Worm (Caenorhabditis elegans) whole organism, L1 larva: ENCODE measurements around the gene srh-28.

Experiments used
- C04F5.9 ChIP-seq: sonication (generic microtip); optimal IDR thresholded peaks from 2 replicates; lab custom pipeline; 2016; ENCODE audit warnings: missing genetic modification characterization, missing compliant biosample characterization
- F16B12.6 ChIP-seq: fragments of 150-350 bp; optimal IDR thresholded peaks from 2 replicates; lab custom pipeline; 2014; ENCODE audit warnings: missing biosample characterization, missing genetic modification characterization
- aha-1 ChIP-seq: fragments of 150-350 bp; optimal IDR thresholded peaks from 2 replicates; lab custom pipeline; 2014; ENCODE audit warnings: missing biosample characterization, missing genetic modification characterization
- alr-1 ChIP-seq: fragments of 200-800 bp; sonication (Bioruptor generic); optimal IDR thresholded peaks from 2 replicates; lab custom pipeline; 2018; ENCODE audit warnings: borderline replicate concordance, mild to moderate bottlenecking, missing genetic modification characterization, missing compliant biosample characterization
- ama-1 ChIP-seq: fragments of 150-350 bp; optimal IDR thresholded peaks from 2 replicates; lab custom pipeline; 2014
- blmp-1 ChIP-seq: fragments of 150-350 bp; optimal IDR thresholded peaks from 2 replicates; lab custom pipeline; 2014; ENCODE audit warnings: missing biosample characterization, missing genetic modification characterization
- ceh-82 ChIP-seq, 3 experiments: fragments of 150-350 bp in 1 of 3; sonication (generic microtip) in 2 of 3; optimal IDR thresholded peaks; 2 replicates each; lab custom pipeline; 2014 to 2017; ENCODE audit warnings: missing biosample characterization in 3 of 3, missing genetic modification characterization in 3 of 3
- ceh-88 ChIP-seq: fragments of 200-800 bp; sonication (Bioruptor generic); IDR thresholded peaks from 2 replicates; pipeline ENCODE4 v1.3.6; 2022; ENCODE audit warnings: missing genetic modification characterization, missing compliant biosample characterization
- dsc-1 ChIP-seq: sonication (generic microtip); optimal IDR thresholded peaks from 2 replicates; lab custom pipeline; 2016; ENCODE audit warnings: mild to moderate bottlenecking, missing genetic modification characterization, missing compliant biosample characterization
- efl-1 ChIP-seq, 4 experiments: fragments of 150-350 bp; optimal IDR thresholded peaks in 3 of 4; peaks in 1 of 4; 1 replicate in 1 of 4; 2 replicates in 3 of 4; lab custom pipeline; 2014; ENCODE audit warnings: missing biosample characterization in 2 of 4, missing genetic modification characterization in 2 of 4, missing genetic modification reagents in 2 of 4
- efl-3 ChIP-seq: fragments of 200-800 bp; sonication (Bioruptor generic); optimal IDR thresholded peaks from 2 replicates; lab custom pipeline; 2018; ENCODE audit warnings: mild to moderate bottlenecking, missing genetic modification characterization, missing compliant biosample characterization
- elt-2 ChIP-seq: sonication (generic microtip); optimal IDR thresholded peaks from 2 replicates; lab custom pipeline; 2016; ENCODE audit warnings: missing genetic modification characterization, mild to moderate bottlenecking, inconsistent platforms, missing compliant biosample characterization, missing genetic modification reagents
- elt-3 ChIP-seq, 6 experiments: fragments of 150-350 bp in 1 of 6; sonication (generic microtip); optimal IDR thresholded peaks; 2 replicates each; lab custom pipeline; 2017 to 2018; ENCODE audit warnings: missing biosample characterization in 6 of 6, missing genetic modification characterization in 6 of 6, inconsistent platforms in 1 of 6
- fkh-10 ChIP-seq: sonication (generic microtip); optimal IDR thresholded peaks from 2 replicates; lab custom pipeline; 2017; ENCODE audit warnings: missing biosample characterization, missing genetic modification reagents, missing genetic modification characterization
- fkh-8 ChIP-seq: sonication (generic microtip); optimal IDR thresholded peaks from 2 replicates; lab custom pipeline; 2016; ENCODE audit warnings: mild to moderate bottlenecking, missing genetic modification characterization, missing compliant biosample characterization
- hlh-17 ChIP-seq: fragments of 200-800 bp; sonication (Bioruptor generic); optimal IDR thresholded peaks from 2 replicates; lab custom pipeline; 2018; ENCODE audit warnings: missing genetic modification characterization, mild to moderate bottlenecking, missing compliant biosample characterization, moderate library complexity, borderline replicate concordance
- isw-1 ChIP-seq: fragments of 200-800 bp; sonication (Bioruptor generic); IDR thresholded peaks from 2 replicates; pipeline ENCODE4 v1.3.6; 2022; ENCODE audit warnings: missing genetic modification characterization, missing compliant biosample characterization
- lin-14 ChIP-seq: fragments of 200-800 bp; sonication (Bioruptor generic); optimal IDR thresholded peaks from 2 replicates; lab custom pipeline; 2018; ENCODE audit warnings: mild to moderate bottlenecking, missing genetic modification characterization, moderate library complexity, missing compliant biosample characterization
- lin-15B ChIP-seq: fragments of 150-350 bp; sonication (generic microtip); optimal IDR thresholded peaks from 3 replicates; lab custom pipeline; 2014; ENCODE audit warnings: missing biosample characterization, missing genetic modification characterization
- lin-35 ChIP-seq, 2 experiments: fragments of 150-350 bp; optimal IDR thresholded peaks; 2 replicates each; lab custom pipeline; 2014; ENCODE audit warnings: missing biosample characterization in 2 of 2, missing genetic modification characterization in 2 of 2, missing genetic modification reagents in 2 of 2
- mab-9 ChIP-seq: fragments of 200-800 bp; sonication (Bioruptor generic); IDR thresholded peaks from 2 replicates; pipeline ENCODE4 v1.3.6; 2022; ENCODE audit warnings: missing genetic modification reagents, missing genetic modification characterization, missing compliant biosample characterization
- mdl-1 ChIP-seq, 2 experiments: fragments of 150-350 bp; optimal IDR thresholded peaks; 2 replicates each; lab custom pipeline; 2014 to 2017; ENCODE audit warnings: missing biosample characterization in 2 of 2, missing genetic modification characterization in 2 of 2, inconsistent platforms in 1 of 2
- mef-2 ChIP-seq: fragments of 150-350 bp; optimal IDR thresholded peaks from 2 replicates; lab custom pipeline; 2014; ENCODE audit warnings: missing biosample characterization, missing genetic modification characterization
- mep-1 ChIP-seq: fragments of 150-350 bp; optimal IDR thresholded peaks from 2 replicates; lab custom pipeline; 2014; ENCODE audit warnings: missing biosample characterization, missing genetic modification characterization
- nhr-11 ChIP-seq: fragments of 150-350 bp; optimal IDR thresholded peaks from 2 replicates; lab custom pipeline; 2014; ENCODE audit warnings: missing biosample characterization, missing genetic modification characterization
- nhr-12 ChIP-seq: sonication (generic microtip); optimal IDR thresholded peaks from 2 replicates; lab custom pipeline; 2017; ENCODE audit warnings: missing biosample characterization, missing genetic modification characterization
- nhr-20 ChIP-seq: sonication (generic microtip); optimal IDR thresholded peaks from 2 replicates; lab custom pipeline; 2016; ENCODE audit warnings: mild to moderate bottlenecking, missing genetic modification characterization, missing compliant biosample characterization
- nhr-28 ChIP-seq: fragments of 150-350 bp; optimal IDR thresholded peaks from 2 replicates; lab custom pipeline; 2014; ENCODE audit warnings: missing biosample characterization, missing genetic modification characterization
- nhr-47 ChIP-seq: sonication (generic microtip); optimal IDR thresholded peaks from 2 replicates; lab custom pipeline; 2016; ENCODE audit warnings: mild to moderate bottlenecking, missing genetic modification characterization, moderate library complexity, missing compliant biosample characterization
- nhr-71 ChIP-seq: sonication (generic microtip); optimal IDR thresholded peaks from 2 replicates; lab custom pipeline; 2016; ENCODE audit warnings: mild to moderate bottlenecking, missing genetic modification characterization, moderate library complexity, missing compliant biosample characterization
- nhr-77 ChIP-seq: fragments of 150-350 bp; optimal IDR thresholded peaks from 2 replicates; lab custom pipeline; 2014; ENCODE audit warnings: missing biosample characterization, missing genetic modification characterization
- pqm-1 ChIP-seq: sonication (generic microtip); optimal IDR thresholded peaks from 3 replicates; lab custom pipeline; 2017; ENCODE audit warnings: missing biosample characterization, missing genetic modification characterization
- rnt-1 ChIP-seq: sonication (generic microtip); optimal IDR thresholded peaks from 2 replicates; lab custom pipeline; 2016; ENCODE audit warnings: mild to moderate bottlenecking, missing genetic modification characterization, moderate library complexity, missing compliant biosample characterization
- skn-1 ChIP-seq: fragments of 150-350 bp; optimal IDR thresholded peaks from 2 replicates; lab custom pipeline; 2014; ENCODE audit warnings: missing biosample characterization, missing genetic modification characterization
- sptf-1 ChIP-seq: fragments of 150-350 bp; optimal IDR thresholded peaks from 2 replicates; lab custom pipeline; 2014; ENCODE audit warnings: missing biosample characterization, missing genetic modification characterization
- swsn-7 ChIP-seq: sonication (generic microtip); optimal IDR thresholded peaks from 2 replicates; lab custom pipeline; 2016; ENCODE audit warnings: missing genetic modification characterization, missing compliant biosample characterization
- tbx-2 ChIP-seq: sonication (generic microtip); optimal IDR thresholded peaks from 2 replicates; lab custom pipeline; 2016; ENCODE audit warnings: missing genetic modification characterization, missing compliant biosample characterization
- unc-30 ChIP-seq: sonication (generic microtip); optimal IDR thresholded peaks from 2 replicates; lab custom pipeline; 2017; ENCODE audit warnings: missing biosample characterization, missing genetic modification characterization
- unc-98 ChIP-seq: fragments of 200-800 bp; sonication (Bioruptor generic); IDR thresholded peaks from 2 replicates; pipeline ENCODE4 v1.3.6; 2022; ENCODE audit warnings: missing genetic modification characterization, missing compliant biosample characterization
- zip-4 ChIP-seq: fragments of 200-800 bp; sonication (Bioruptor generic); optimal IDR thresholded peaks from 2 replicates; lab custom pipeline; 2018; ENCODE audit warnings: mild to moderate bottlenecking, missing genetic modification characterization, moderate library complexity, missing compliant biosample characterization
- ztf-4 ChIP-seq: fragments of 150-350 bp; optimal IDR thresholded peaks from 2 replicates; lab custom pipeline; 2014; ENCODE audit warnings: missing biosample characterization, missing genetic modification characterization

The srh-28 gene

DNA sequence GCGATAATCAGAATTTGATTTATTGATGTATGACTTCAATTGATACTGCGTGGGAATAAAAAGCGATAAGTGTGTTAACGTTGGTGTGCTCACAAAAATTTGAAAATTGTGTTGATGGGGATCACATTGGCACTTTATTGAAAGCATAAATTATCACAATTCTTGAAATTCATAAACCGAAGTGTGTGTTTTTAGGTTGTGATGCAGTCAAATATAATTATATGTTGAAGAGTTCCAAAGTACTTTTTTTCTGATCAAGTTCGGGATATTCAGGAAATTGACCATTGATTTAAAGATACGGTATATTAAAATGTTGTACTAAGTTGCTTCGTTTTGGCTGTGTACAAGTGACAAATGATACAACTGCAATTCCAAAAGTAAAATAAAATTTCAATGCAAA, at the start of gene srh-28:
Gene srh-28, minus strand, starts transcription at position 101 of the 400 bp plus-strand sequence.
- TF ChIP-seq isw-1 (GFP tag; lab: Robert Waterston, UW), result no peak
- no peak for TF ChIP-seq unc-30 (tag; lab: Kevin White, UChicago)
- TF ChIP-seq elt-3 (tag; optimal IDR thresholded peaks at IDR 0.05; lab: Kevin White, UChicago), result no peak
- TF ChIP-seq hlh-17 (GFP tag; lab: Kevin White, UChicago), result no peak
- TF ChIP-seq nhr-47 (tag; lab: Kevin White, UChicago), result peak; percentile 30
- no peak for TF ChIP-seq nhr-11 (tag; lab: Kevin White, UChicago)
- TF ChIP-seq fkh-8 (tag; lab: Kevin White, UChicago), result peak; percentile 49
- no peak for TF ChIP-seq nhr-77 (tag; lab: Kevin White, UChicago)
- TF ChIP-seq lin-14 (GFP tag; lab: Kevin White, UChicago), result no peak
- no peak for TF ChIP-seq skn-1
- TF ChIP-seq nhr-71 (tag; lab: Kevin White, UChicago), result peak; percentile 17
- TF ChIP-seq rnt-1, result no peak
- TF ChIP-seq fkh-10 (GFP tag; lab: Kevin White, UChicago), result no peak

DNA sequence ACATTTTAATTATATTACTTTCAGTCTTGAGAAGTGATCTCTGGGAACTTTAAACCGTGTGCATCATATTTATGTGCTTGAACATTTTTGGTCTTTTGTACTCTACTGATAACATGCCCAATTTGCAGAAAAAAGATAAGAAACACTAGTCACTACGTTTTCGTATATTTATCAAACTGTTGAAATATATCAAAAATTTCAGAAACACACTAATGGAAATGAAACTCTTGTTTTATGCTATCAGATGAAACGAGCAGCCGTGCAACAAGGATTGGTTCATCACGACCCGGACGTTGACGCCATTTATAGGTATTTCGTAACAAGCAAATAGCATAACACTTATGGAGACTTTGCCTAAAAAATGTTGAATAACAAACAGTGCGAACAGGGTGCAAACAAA, 47.8 kb upstream of the srh-28 start:
- no peak for TF ChIP-seq mab-9 (GFP tag; lab: Robert Waterston, UW)
- TF ChIP-seq sptf-1, result no peak
- peak in 1 of 2 experiments; percentile 10 for TF ChIP-seq lin-35 (GFP tag; optimal IDR thresholded peaks at IDR 0.05; lab: Kevin White, UChicago)
- TF ChIP-seq zip-4, result no peak
- no peak for TF ChIP-seq unc-98 (GFP tag; lab: Robert Waterston, UW)
- peak; percentile 89 for TF ChIP-seq elt-2 (tag; lab: Kevin White, UChicago)
- no peak for TF ChIP-seq lin-15B (tag; lab: Kevin White, UChicago)
- no peak for TF ChIP-seq mef-2 (tag; lab: Kevin White, UChicago)
- no peak for TF ChIP-seq unc-30 (tag; lab: Kevin White, UChicago)
- peak; percentile 6 for TF ChIP-seq nhr-20 (tag; lab: Kevin White, UChicago)

DNA sequence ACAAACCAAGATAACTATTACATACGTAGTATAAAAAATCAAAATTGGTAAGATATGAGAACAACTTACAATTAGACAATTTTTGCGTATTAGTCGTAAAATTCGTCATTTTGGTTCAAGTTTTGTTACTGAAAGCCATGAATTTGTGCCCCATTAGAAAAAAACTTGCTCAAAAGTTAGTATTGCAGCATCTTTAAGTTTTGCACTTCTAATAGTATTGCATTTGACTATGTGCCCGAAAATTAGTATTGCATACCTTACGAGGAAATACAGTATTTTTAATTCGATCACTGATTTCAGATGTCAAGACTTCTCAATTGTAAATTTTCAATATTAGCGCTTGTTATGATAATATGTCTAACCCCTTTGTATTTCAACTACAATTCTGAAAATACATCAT, 45.9 kb upstream of the srh-28 start, which contains the start of gene T15B7.8:
Gene T15B7.8, plus strand, starts transcription at position 301 of the 400 bp plus-strand sequence.
- TF ChIP-seq isw-1 (GFP tag; lab: Robert Waterston, UW) (no peak), aha-1 (tag; lab: Kevin White, UChicago) (no peak), efl-1 (optimal IDR thresholded peaks at IDR 0.05; lab: Kevin White, UChicago) (no peak), efl-1 (GFP tag; optimal IDR thresholded peaks at IDR 0.05 in 1 of 2; lab: Kevin White, UChicago) (no peak), nhr-28 (tag; lab: Kevin White, UChicago) (no peak), swsn-7 (tag; lab: Kevin White, UChicago) (no peak), tbx-2 (tag; lab: Kevin White, UChicago) (no peak), ceh-82 (tag; optimal IDR thresholded peaks at IDR 0.05; lab: Kevin White, UChicago) (no peak), pqm-1 (tag; lab: Kevin White, UChicago) (no peak), F16B12.6 (tag; lab: Kevin White, UChicago) (no peak), fkh-10 (GFP tag; lab: Kevin White, UChicago) (no peak), nhr-12 (tag; lab: Kevin White, UChicago) (no peak), efl-3 (GFP tag; lab: Kevin White, UChicago) (no peak), lin-15B (tag; lab: Kevin White, UChicago) (no peak), dsc-1 (no peak)

DNA sequence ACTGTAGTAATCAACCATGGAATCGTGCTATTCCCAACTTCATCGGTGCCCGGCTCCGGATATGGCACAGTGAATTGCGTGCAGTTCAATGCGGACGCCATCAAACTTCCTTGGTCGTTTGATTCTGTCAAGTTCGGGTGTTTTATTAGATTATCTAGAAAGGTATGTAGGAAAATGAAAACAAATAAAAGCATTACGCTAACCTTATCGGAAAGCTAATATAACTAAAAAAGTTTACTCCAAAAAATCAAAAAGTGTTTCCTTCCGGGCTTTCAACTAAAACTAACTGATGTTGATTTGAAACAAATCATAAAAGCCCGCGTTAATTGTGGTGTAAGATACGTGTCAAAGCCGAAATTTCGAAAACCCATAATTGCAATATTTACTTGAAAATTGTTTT, 44.2 kb upstream of the srh-28 start, which contains the start of gene dmsr-13:
Gene dmsr-13, minus strand, starts transcription at position 101 of the 400 bp plus-strand sequence.
- TF ChIP-seq efl-1 (optimal IDR thresholded peaks at IDR 0.05; lab: Kevin White, UChicago) (no peak), efl-1 (GFP tag; optimal IDR thresholded peaks at IDR 0.05 in 1 of 2; lab: Kevin White, UChicago) (no peak), lin-14 (GFP tag; lab: Kevin White, UChicago) (no peak), isw-1 (GFP tag; lab: Robert Waterston, UW) (no peak), ceh-88 (no peak), nhr-77 (tag; lab: Kevin White, UChicago) (no peak), C04F5.9 (tag; lab: Kevin White, UChicago) (no peak), mef-2 (tag; lab: Kevin White, UChicago) (no peak), ceh-82 (tag; optimal IDR thresholded peaks at IDR 0.05; lab: Kevin White, UChicago) (no peak), ama-1 (lab: Kevin White, UChicago) (no peak), mep-1 (tag; lab: Kevin White, UChicago) (no peak), ztf-4 (tag; lab: Kevin White, UChicago) (no peak), aha-1 (tag; lab: Kevin White, UChicago) (no peak), mdl-1 (tag; optimal IDR thresholded peaks at IDR 0.05; lab: Kevin White, UChicago) (no peak), zip-4 (no peak), blmp-1 (no peak), alr-1 (tag; lab: Kevin White, UChicago) (no peak)
